Fruit fly (Drosophila melanogaster): ENCODE measurements around the gene CG3156.

CG3156 gene

DNA sequence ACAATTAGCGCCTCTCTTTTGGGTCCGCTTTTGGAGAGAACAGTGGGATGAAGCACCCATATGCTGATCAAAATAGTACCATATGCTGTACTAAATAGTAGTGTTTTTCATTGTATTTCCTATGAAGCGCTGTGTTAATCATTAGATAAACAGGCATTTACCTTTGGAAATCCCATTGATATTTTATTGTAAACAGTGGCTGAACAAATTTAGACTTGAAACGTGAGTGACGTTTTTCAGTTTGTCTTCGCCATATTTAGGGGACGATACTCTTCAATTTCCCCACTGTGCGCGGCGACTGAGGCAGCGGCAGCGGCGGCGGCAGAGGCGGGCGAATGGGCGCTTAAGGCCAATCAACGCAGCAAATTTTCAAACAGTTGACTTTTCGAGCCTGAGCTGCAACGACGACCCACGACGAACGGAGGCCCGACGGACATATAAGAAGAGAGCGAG, 11.9 kb downstream of the CG3156 start (continued):
- TF ChIP-seq CG18599 (GFP tag; optimal IDR thresholded peaks at IDR 0.05) (peak; percentile 95), CG2678 (tag; optimal IDR thresholded peaks at IDR 0.05) (peak; percentile 93), Optix (GFP tag; IDR thresholded peaks at IDR 0.05) (0 out of 3 replicates have a peak, but pooled peaks have one; percentile 41), dan (GFP tag; IDR thresholded peaks at IDR 0.05) (no peak), yki (optimal IDR thresholded peaks at IDR 0.05) (no peak), her (GFP tag; optimal IDR thresholded peaks at IDR 0.05) (peak; percentile 71), so (GFP tag; IDR thresholded peaks at IDR 0.05) (peak; percentile 85; the same call in 2 of the 3 replicates), ase (GFP tag; IDR thresholded peaks at IDR 0.05) (peak; percentile 43; the same call in 1 of the 3 replicates), CG7987 (GFP tag; optimal IDR thresholded peaks at IDR 0.05) (peak; percentile 68), Nf-YC (tag; optimal IDR thresholded peaks at IDR 0.05) (peak; percentile 74), chn (GFP tag; optimal IDR thresholded peaks at IDR 0.05) (peak; percentile 62), al (GFP tag; IDR thresholded peaks at IDR 0.05) (peak; percentile 63; the same call in 1 of the 2 replicates), CG14710 (tag; optimal IDR thresholded peaks at IDR 0.05) (peak; percentile 51), ftz-f1 (GFP tag; optimal IDR thresholded peaks at IDR 0.05) (peak; percentile 29), lbe (GFP tag; optimal IDR thresholded peaks at IDR 0.05) (peak; percentile 24), Bteb2 (GFP tag; optimal IDR thresholded peaks at IDR 0.05) (peak; percentile 77), CG9727 (GFP tag; optimal IDR thresholded peaks at IDR 0.05) (peak; percentile 82), gro (GFP tag; optimal IDR thresholded peaks at IDR 0.05) (peak; percentile 92), Lpt (GFP tag; optimal IDR thresholded peaks at IDR 0.05) (no peak), ssp (GFP tag; IDR thresholded peaks at IDR 0.05) (no peak; the same call in 1 of the 2 replicates), CG2129 (GFP tag; IDR thresholded peaks at IDR 0.05; ENCODE audit: partially characterized antibody) (no peak), CG2875 (GFP tag; optimal IDR thresholded peaks at IDR 0.05) (peak; percentile 73), bcd (GFP tag; optimal IDR thresholded peaks at IDR 0.05) (peak; percentile 83), CG4424 (GFP tag; optimal IDR thresholded peaks at IDR 0.05) (peak; percentile 72), Oli (tag; optimal IDR thresholded peaks at IDR 0.05) (peak; percentile 85), Gsc (GFP tag; IDR thresholded peaks at IDR 0.05) (no peak), CG6854 (GFP tag; optimal IDR thresholded peaks at IDR 0.05) (peak; percentile 87), fd96Cb (tag; optimal IDR thresholded peaks at IDR 0.05) (peak; percentile 66), abd-A (tag; optimal IDR thresholded peaks at IDR 0.05) (peak; percentile 76), sc (optimal IDR thresholded peaks at IDR 0.05) (no peak), sc (GFP tag; optimal IDR thresholded peaks at IDR 0.05) (peak; percentile 28), gcm (GFP tag; optimal IDR thresholded peaks at IDR 0.05) (peak; percentile 82), tll (GFP tag; optimal IDR thresholded peaks at IDR 0.05) (no peak), CG8478 (optimal IDR thresholded peaks at IDR 0.05) (no peak), hth (optimal IDR thresholded peaks at IDR 0.05) (no peak), CG16779 (GFP tag; IDR thresholded peaks at IDR 0.05) (no peak), D (optimal IDR thresholded peaks at IDR 0.05) (no peak), D (GFP tag; optimal IDR thresholded peaks at IDR 0.05) (peak; percentile 71), Dip2 (GFP tag; IDR thresholded peaks at IDR 0.05) (peak; percentile 39; the same call in 1 of the 2 replicates), psq (GFP tag; optimal IDR thresholded peaks at IDR 0.05) (peak; percentile 44), gt (GFP tag; IDR thresholded peaks at IDR 0.05) (no peak), Neu2 (GFP tag; optimal IDR thresholded peaks at IDR 0.05; ENCODE audit: borderline replicate concordance) (no peak), MESR4 (GFP tag; optimal IDR thresholded peaks at IDR 0.05) (no peak), otp (GFP tag; IDR thresholded peaks at IDR 0.05) (peak; percentile 78), btn (GFP tag; optimal IDR thresholded peaks at IDR 0.05) (peak; percentile 54), pnt (GFP tag; optimal IDR thresholded peaks at IDR 0.05) (peak; percentile 64), sisA (GFP tag; IDR thresholded peaks at IDR 0.05) (peak; percentile 60), CG4328 (GFP tag; optimal IDR thresholded peaks at IDR 0.05) (peak; percentile 81), CG10959 (GFP tag; IDR thresholded peaks at IDR 0.05) (0 out of 2 replicates have a peak, but pooled peaks have one; percentile 9), Lhr (GFP tag; optimal IDR thresholded peaks at IDR 0.05) (no peak), CG3726 (GFP tag; IDR thresholded peaks at IDR 0.05) (no peak), sima (GFP tag; optimal IDR thresholded peaks at IDR 0.05) (peak; percentile 20)

Data from whole organism, embryonic.